Fruit fly (Drosophila melanogaster): ENCODE results near the gene bif.

The bif gene

dm6 chrX:11681558-11682551, 3.1 kb downstream of the bif start:
- TF ChIP-seq Eip78C (GFP tag): peak; percentile 81
- TF ChIP-seq CG11902 (GFP tag; optimal IDR thresholded peaks at IDR 0.05): peak; percentile 55
- TF ChIP-seq CG8319 (GFP tag; optimal IDR thresholded peaks at IDR 0.05): peak; percentile 27
- peak; percentile 58 for TF ChIP-seq CG3919 (GFP tag; optimal IDR thresholded peaks at IDR 0.05)
- peak; percentile 76 for TF ChIP-seq CG31627 (GFP tag; optimal IDR thresholded peaks at IDR 0.05)
- no peak for TF ChIP-seq CG4318 (GFP tag; optimal IDR thresholded peaks at IDR 0.05)
- peak; percentile 91 for TF ChIP-seq fkh (GFP tag; optimal IDR thresholded peaks at IDR 0.05)
- TF ChIP-seq Sox15 (GFP tag; optimal IDR thresholded peaks at IDR 0.05): peak; percentile 45
- TF ChIP-seq CG8632 (GFP tag; optimal IDR thresholded peaks at IDR 0.05): peak; percentile 58
- TF ChIP-seq CG11294 (GFP tag; IDR thresholded peaks at IDR 0.05): no peak
- peak; percentile 28; the same call in 1 of the 2 replicates for TF ChIP-seq Gug (GFP tag; IDR thresholded peaks at IDR 0.05)
- peak; percentile 57 for TF ChIP-seq CG6276 (GFP tag; optimal IDR thresholded peaks at IDR 0.05)
- TF ChIP-seq salr (GFP tag; optimal IDR thresholded peaks at IDR 0.05): peak in 1 of 2 experiments; percentile 11
- peak; percentile 29 for TF ChIP-seq Ets96B (tag; optimal IDR thresholded peaks at IDR 0.05)
- peak; percentile 73 for TF ChIP-seq pdm3 (GFP tag; optimal IDR thresholded peaks at IDR 0.05)
- TF ChIP-seq Hr4 (GFP tag; optimal IDR thresholded peaks at IDR 0.05): peak; percentile 60
- peak; percentile 81 for TF ChIP-seq vri (GFP tag; optimal IDR thresholded peaks at IDR 0.05)
- TF ChIP-seq CG6854 (GFP tag; optimal IDR thresholded peaks at IDR 0.05): peak; percentile 72
- TF ChIP-seq CG8119 (GFP tag; IDR thresholded peaks at IDR 0.05): peak; percentile 55
- peak; percentile 52 for TF ChIP-seq CG3032 (tag; optimal IDR thresholded peaks at IDR 0.05)
- TF ChIP-seq Met (GFP tag; optimal IDR thresholded peaks at IDR 0.05): no peak
- peak; percentile 74 for TF ChIP-seq Sox14 (GFP tag; optimal IDR thresholded peaks at IDR 0.05)
- no peak for TF ChIP-seq fd59A (GFP tag; optimal IDR thresholded peaks at IDR 0.05)
- peak; percentile 76 for TF ChIP-seq Smox (GFP tag; optimal IDR thresholded peaks at IDR 0.05)
- peak; percentile 77 for TF ChIP-seq lz (GFP tag; optimal IDR thresholded peaks at IDR 0.05)
- peak; percentile 72 for TF ChIP-seq topi (GFP tag; optimal IDR thresholded peaks at IDR 0.05)
- TF ChIP-seq dac (GFP tag; optimal IDR thresholded peaks at IDR 0.05): no peak
- TF ChIP-seq CG10669 (GFP tag; optimal IDR thresholded peaks at IDR 0.05): peak; percentile 47
- TF ChIP-seq CG15336 (GFP tag; IDR thresholded peaks at IDR 0.05): peak; percentile 41
- peak; percentile 14 for TF ChIP-seq CG1621 (tag; optimal IDR thresholded peaks at IDR 0.05)
- TF ChIP-seq CG10631 (GFP tag; optimal IDR thresholded peaks at IDR 0.05): peak; percentile 79
- TF ChIP-seq svp (GFP tag): peak; percentile 98
- peak; percentile 45 for TF ChIP-seq Lpt (GFP tag; optimal IDR thresholded peaks at IDR 0.05)
- TF ChIP-seq esn (GFP tag; optimal IDR thresholded peaks at IDR 0.05): peak; percentile 76
- peak; percentile 38 for TF ChIP-seq CG9139 (GFP tag; optimal IDR thresholded peaks at IDR 0.05)
- no peak for TF ChIP-seq Hr38 (GFP tag; optimal IDR thresholded peaks at IDR 0.05)
- peak; percentile 58 for TF ChIP-seq OdsH (GFP tag; optimal IDR thresholded peaks at IDR 0.05)
- TF ChIP-seq CG32006 (GFP tag; optimal IDR thresholded peaks at IDR 0.05): peak; percentile 53
- TF ChIP-seq Sox102F (GFP tag; optimal IDR thresholded peaks at IDR 0.05): peak; percentile 68
- TF ChIP-seq Hr39 (GFP tag; optimal IDR thresholded peaks at IDR 0.05): peak; percentile 78
- peak; percentile 33 for TF ChIP-seq fd85E (GFP tag; optimal IDR thresholded peaks at IDR 0.05)
- peak; percentile 36 for TF ChIP-seq CG16779 (tag; optimal IDR thresholded peaks at IDR 0.05)
- peak; percentile 45 for TF ChIP-seq dsx (GFP tag; optimal IDR thresholded peaks at IDR 0.05; ENCODE audit: poor library complexity, severe bottlenecking)
- peak; percentile 28 for TF ChIP-seq Blimp-1 (GFP tag; optimal IDR thresholded peaks at IDR 0.05)
- peak; percentile 67 for TF ChIP-seq Ets21C (GFP tag; optimal IDR thresholded peaks at IDR 0.05)
- TF ChIP-seq acj6 (GFP tag; optimal IDR thresholded peaks at IDR 0.05): peak; percentile 58
- peak; percentile 45 for TF ChIP-seq CG6792 (GFP tag; optimal IDR thresholded peaks at IDR 0.05)
- peak; percentile 71 for TF ChIP-seq cyc (GFP tag; optimal IDR thresholded peaks at IDR 0.05)
- peak; percentile 46 for TF ChIP-seq CG6808 (GFP tag; optimal IDR thresholded peaks at IDR 0.05)
- peak; percentile 40 for TF ChIP-seq CG34406 (GFP tag; optimal IDR thresholded peaks at IDR 0.05)
